Fruit fly (Drosophila melanogaster) whole organism, adult: ENCODE results near the gene CG13318.

Experiments
- CG11617 ChIP-seq: fragments of 200-800 bp; sonication (Bioruptor generic); optimal IDR thresholded peaks from 2 replicates; lab custom pipeline; 2017; ENCODE audit warnings: mild to moderate bottlenecking, missing biosample characterization, missing genetic modification reagents, missing genetic modification characterization
- CG14711 ChIP-seq: fragments of 200-800 bp; sonication (Bioruptor generic); optimal IDR thresholded peaks from 2 replicates; lab custom pipeline; 2018; ENCODE audit warnings: missing biosample characterization, mild to moderate bottlenecking, missing genetic modification characterization, moderate library complexity
- CG1620 ChIP-seq: fragments of 200-800 bp; sonication (Bioruptor generic); optimal IDR thresholded peaks from 2 replicates; lab custom pipeline; 2016; ENCODE audit warnings: missing biosample characterization, missing genetic modification characterization
- CG33017 ChIP-seq: fragments of 200-800 bp; sonication (Bioruptor generic); optimal IDR thresholded peaks from 2 replicates; lab custom pipeline; 2018; ENCODE audit warnings: missing biosample characterization, mild to moderate bottlenecking, missing genetic modification characterization, moderate library complexity
- CG7045 ChIP-seq: fragments of 200-800 bp; sonication (Bioruptor generic); optimal IDR thresholded peaks from 2 replicates; lab custom pipeline; 2017; ENCODE audit warnings: missing biosample characterization, mild to moderate bottlenecking, missing genetic modification characterization
- CG7101 ChIP-seq: fragments of 200-800 bp; sonication (Bioruptor generic); optimal IDR thresholded peaks from 2 replicates; lab custom pipeline; 2018; ENCODE audit warnings: missing biosample characterization, mild to moderate bottlenecking, missing genetic modification characterization, moderate library complexity
- Hr96 ChIP-seq: fragments of 200-800 bp; sonication (Bioruptor generic); optimal IDR thresholded peaks from 2 replicates; lab custom pipeline; 2016; ENCODE audit warnings: missing biosample characterization, missing genetic modification characterization
- bab1 ChIP-seq: fragments of 200-800 bp; sonication (Bioruptor generic); optimal IDR thresholded peaks from 3 replicates; lab custom pipeline; 2019; ENCODE audit warnings: missing biosample characterization, mild to moderate bottlenecking, missing genetic modification characterization, moderate library complexity
- cic ChIP-seq: fragments of 200-800 bp; sonication (Bioruptor generic); optimal IDR thresholded peaks from 2 replicates; lab custom pipeline; 2017; ENCODE audit warnings: missing biosample characterization, mild to moderate bottlenecking, missing genetic modification characterization, moderate library complexity
- kay ChIP-seq: fragments of 200-800 bp; sonication (Bioruptor generic); peaks from one replicate; lab custom pipeline; 2016; ENCODE audit warnings: missing biosample characterization, missing genetic modification characterization, borderline replicate concordance
- tj ChIP-seq: fragments of 200-800 bp; sonication (Bioruptor generic); optimal IDR thresholded peaks from 3 replicates; lab custom pipeline; 2017; ENCODE audit warnings: missing biosample characterization, mild to moderate bottlenecking, missing genetic modification characterization, moderate library complexity
- toe ChIP-seq: fragments of 200-800 bp; sonication (Bioruptor generic); optimal IDR thresholded peaks from 2 replicates; lab custom pipeline; 2016; ENCODE audit warnings: missing biosample characterization, missing genetic modification characterization

- no peak for TF ChIP-seq toe (GFP tag; lab: Kevin White, UChicago)
- TF ChIP-seq CG7101 (tag; lab: Kevin White, UChicago): no peak
- no peak for TF ChIP-seq tj
- no peak for TF ChIP-seq CG1620 (GFP tag; lab: Kevin White, UChicago)
- no peak for TF ChIP-seq kay (GFP tag; lab: Kevin White, UChicago)
- TF ChIP-seq bab1 (GFP tag; lab: Kevin White, UChicago): no peak
- TF ChIP-seq CG11617 (GFP tag; lab: Kevin White, UChicago): no peak
- TF ChIP-seq cic (GFP tag; lab: Kevin White, UChicago): no peak
- TF ChIP-seq CG33017 (tag; lab: Kevin White, UChicago): no peak
- no peak for TF ChIP-seq Hr96
- TF ChIP-seq CG14711 (tag; lab: Kevin White, UChicago): no peak
- TF ChIP-seq CG7045 (GFP tag; lab: Kevin White, UChicago): no peak
Observed at dm6 chr3R:8788722-8789400, 16.4 kb upstream of the CG13318 start.
